Worm (Caenorhabditis elegans) whole organism, L3 larva: Measurements from ENCODE around the gene fbxc-21.

ENCODE experiments used
- R02D3.7 ChIP-seq: fragments of 150-350 bp; optimal IDR thresholded peaks from 2 replicates; lab custom pipeline; 2014; ENCODE audit warnings: missing biosample characterization, missing genetic modification characterization
- ZK546.5 ChIP-seq: sonication (generic microtip); optimal IDR thresholded peaks from 2 replicates; lab custom pipeline; 2017; ENCODE audit warnings: missing biosample characterization, missing genetic modification characterization
- aly-2 ChIP-seq: fragments of 150-350 bp; optimal IDR thresholded peaks from 2 replicates; lab custom pipeline; 2014; ENCODE audit warnings: missing biosample characterization, missing genetic modification characterization
- ama-1 ChIP-seq: fragments of 150-350 bp; optimal IDR thresholded peaks from 2 replicates; lab custom pipeline; 2018
- ceh-16 ChIP-seq: sonication (generic microtip); optimal IDR thresholded peaks from 2 replicates; lab custom pipeline; 2017; ENCODE audit warnings: missing biosample characterization, missing genetic modification characterization
- ceh-28 ChIP-seq: fragments of 150-350 bp; optimal IDR thresholded peaks from 2 replicates; lab custom pipeline; 2014; ENCODE audit warnings: missing biosample characterization, missing genetic modification reagents, missing genetic modification characterization
- ceh-82 ChIP-seq: fragments of 150-350 bp; optimal IDR thresholded peaks from 2 replicates; lab custom pipeline; 2014; ENCODE audit warnings: missing biosample characterization, missing genetic modification characterization
- ceh-9 ChIP-seq: sonication (generic microtip); optimal IDR thresholded peaks from 2 replicates; lab custom pipeline; 2018; ENCODE audit warnings: missing biosample characterization, missing genetic modification characterization
- daf-12 ChIP-seq: fragments of 150-350 bp; optimal IDR thresholded peaks from 2 replicates; lab custom pipeline; 2014; ENCODE audit warnings: missing biosample characterization, missing genetic modification reagents, missing genetic modification characterization
- elt-1 ChIP-seq: fragments of 150-350 bp; optimal IDR thresholded peaks from 2 replicates; lab custom pipeline; 2014; ENCODE audit warnings: missing biosample characterization, missing genetic modification characterization
- elt-3 ChIP-seq, 3 experiments: fragments of 150-350 bp in 1 of 3; sonication (generic microtip) in 2 of 3; optimal IDR thresholded peaks; 2 replicates in 2 of 3; 4 replicates in 1 of 3; lab custom pipeline; 2014 to 2017; ENCODE audit warnings: missing biosample characterization in 3 of 3, missing genetic modification characterization in 3 of 3
- eor-1 ChIP-seq, 2 experiments: fragments of 150-350 bp; optimal IDR thresholded peaks; 2 replicates each; lab custom pipeline; 2014 to 2018; ENCODE audit warnings: missing biosample characterization in 2 of 2, missing genetic modification characterization in 2 of 2
- fkh-10 ChIP-seq: sonication (generic microtip); optimal IDR thresholded peaks from 2 replicates; lab custom pipeline; 2017; ENCODE audit warnings: missing biosample characterization, missing genetic modification reagents, missing genetic modification characterization
- fkh-2 ChIP-seq: fragments of 150-350 bp; optimal IDR thresholded peaks from 2 replicates; lab custom pipeline; 2014; ENCODE audit warnings: missing biosample characterization, missing genetic modification reagents, missing genetic modification characterization
- jun-1 ChIP-seq: fragments of 150-350 bp; optimal IDR thresholded peaks from 2 replicates; lab custom pipeline; 2014; ENCODE audit warnings: missing biosample characterization, missing genetic modification reagents, missing genetic modification characterization
- lin-39 ChIP-seq: fragments of 150-350 bp; optimal IDR thresholded peaks from 2 replicates; lab custom pipeline; 2018; ENCODE audit warnings: missing biosample characterization, missing genetic modification reagents, missing genetic modification characterization
- lsy-12 ChIP-seq: sonication (generic microtip); optimal IDR thresholded peaks from 2 replicates; lab custom pipeline; 2016; ENCODE audit warnings: mild to moderate bottlenecking, missing genetic modification characterization, missing compliant biosample characterization
- mdl-1 ChIP-seq: fragments of 150-350 bp; optimal IDR thresholded peaks from 2 replicates; lab custom pipeline; 2014; ENCODE audit warnings: missing biosample characterization, missing genetic modification characterization
- nfya-1 ChIP-seq: sonication (generic microtip); optimal IDR thresholded peaks from 2 replicates; lab custom pipeline; 2017; ENCODE audit warnings: missing genetic modification characterization, mild to moderate bottlenecking, missing compliant biosample characterization, antibody characterized with exemption, moderate library complexity; ENCODE audit not compliant: insufficient read depth
- nhr-11 ChIP-seq: fragments of 150-350 bp; optimal IDR thresholded peaks from 2 replicates; lab custom pipeline; 2014; ENCODE audit warnings: missing biosample characterization, missing genetic modification characterization
- nhr-23 ChIP-seq: fragments of 150-350 bp; optimal IDR thresholded peaks from 2 replicates; lab custom pipeline; 2014; ENCODE audit warnings: missing biosample characterization, missing genetic modification reagents, missing genetic modification characterization
- nhr-237 ChIP-seq: fragments of 150-350 bp; optimal IDR thresholded peaks from 2 replicates; lab custom pipeline; 2014; ENCODE audit warnings: missing biosample characterization, missing genetic modification characterization
- nhr-25 ChIP-seq: sonication (generic microtip); optimal IDR thresholded peaks from 2 replicates; lab custom pipeline; 2017; ENCODE audit warnings: missing biosample characterization, missing genetic modification characterization
- nhr-28 ChIP-seq: fragments of 150-350 bp; optimal IDR thresholded peaks from 2 replicates; lab custom pipeline; 2014; ENCODE audit warnings: missing biosample characterization, missing genetic modification characterization
- nhr-43 ChIP-seq: sonication (generic microtip); optimal IDR thresholded peaks from 2 replicates; lab custom pipeline; 2016; ENCODE audit warnings: mild to moderate bottlenecking, missing genetic modification characterization, missing compliant biosample characterization; ENCODE audit not compliant: poor library complexity, severe bottlenecking
- nhr-67 ChIP-seq: fragments of 150-350 bp; optimal IDR thresholded peaks from 2 replicates; lab custom pipeline; 2014; ENCODE audit warnings: missing biosample characterization, missing genetic modification characterization
- nhr-77 ChIP-seq: fragments of 150-350 bp; optimal IDR thresholded peaks from 2 replicates; lab custom pipeline; 2014; ENCODE audit warnings: missing biosample characterization, missing genetic modification characterization
- pha-4 ChIP-seq: fragments of 150-350 bp; optimal IDR thresholded peaks from 2 replicates; lab custom pipeline; 2014; ENCODE audit warnings: missing biosample characterization, missing genetic modification reagents, missing genetic modification characterization
- sea-2 ChIP-seq: fragments of 150-350 bp; sonication (generic microtip); optimal IDR thresholded peaks from 4 replicates; lab custom pipeline; 2014; ENCODE audit warnings: missing biosample characterization, missing genetic modification reagents, missing genetic modification characterization
- snpc-4 ChIP-seq: fragments of 150-350 bp; optimal IDR thresholded peaks from 2 replicates; lab custom pipeline; 2014; ENCODE audit warnings: missing biosample characterization, missing genetic modification characterization
- tbx-2 ChIP-seq: sonication (generic microtip); optimal IDR thresholded peaks from 2 replicates; lab custom pipeline; 2016; ENCODE audit warnings: mild to moderate bottlenecking, missing genetic modification characterization, missing compliant biosample characterization
- unc-39 ChIP-seq: sonication (generic microtip); optimal IDR thresholded peaks from 4 replicates; lab custom pipeline; 2017; ENCODE audit warnings: missing biosample characterization, missing genetic modification characterization
- unc-62 ChIP-seq: fragments of 150-350 bp; sonication (generic microtip); optimal IDR thresholded peaks from 4 replicates; lab custom pipeline; 2014; ENCODE audit warnings: missing biosample characterization, missing genetic modification reagents, missing genetic modification characterization
- zag-1 ChIP-seq: fragments of 150-350 bp; optimal IDR thresholded peaks from 2 replicates; lab custom pipeline; 2014; ENCODE audit warnings: missing biosample characterization, missing genetic modification characterization
- ztf-11 ChIP-seq: fragments of 150-350 bp; optimal IDR thresholded peaks from 2 replicates; lab custom pipeline; 2014; ENCODE audit warnings: missing biosample characterization, missing genetic modification characterization
- ztf-4 ChIP-seq: fragments of 150-350 bp; optimal IDR thresholded peaks from 2 replicates; lab custom pipeline; 2014; ENCODE audit warnings: missing biosample characterization, missing genetic modification characterization

The fbxc-21 gene

DNA sequence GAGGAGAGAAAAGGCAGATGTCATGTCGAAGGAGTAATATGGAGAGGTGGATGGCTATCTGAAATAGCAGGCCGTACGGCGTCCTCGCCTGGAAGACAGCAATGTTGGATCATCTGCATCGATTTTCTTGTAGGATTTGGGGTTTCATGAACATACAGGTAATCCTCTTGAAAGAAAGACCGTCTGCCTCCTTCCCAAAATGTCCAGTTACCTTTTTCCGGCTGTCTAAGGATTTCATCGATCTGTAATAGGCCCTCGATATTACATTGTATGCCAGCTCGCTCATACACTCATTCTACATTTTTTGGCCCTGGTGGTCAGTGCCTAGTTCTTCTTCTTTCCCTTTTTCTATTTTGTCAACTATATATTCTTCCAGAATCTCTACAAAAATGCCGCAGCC, 29.7 kb upstream of the fbxc-21 start, which contains the start of the genes fbxb-5 and btb-8:
Gene fbxb-5, minus strand, starts transcription at position 101 of the 400 bp plus-strand sequence.
Gene btb-8, plus strand, starts transcription at position 377 of the 400 bp plus-strand sequence.
- TF ChIP-seq R02D3.7 (tag; lab: Kevin White, UChicago): no peak

DNA sequence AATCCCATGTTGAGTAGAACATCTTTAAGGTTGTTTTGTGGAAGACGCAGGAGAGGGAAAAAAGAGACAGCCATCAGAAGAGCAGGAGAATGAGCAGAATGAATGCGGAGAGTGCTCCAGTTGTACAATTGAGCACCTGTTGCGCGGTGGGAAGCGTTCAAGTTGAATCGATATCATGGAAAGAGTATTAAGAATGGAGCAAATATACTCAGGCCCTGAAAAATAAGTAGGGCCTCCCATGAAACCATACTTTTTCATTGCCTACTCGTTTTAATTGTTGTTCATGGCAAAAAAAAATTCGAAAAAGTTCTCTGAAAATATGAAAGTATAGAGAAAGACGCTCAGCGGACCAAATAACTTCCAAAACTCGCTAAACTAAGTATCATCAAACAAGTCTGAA, 26.4 kb upstream of the fbxc-21 start, which contains the start of gene fbxb-48:
Gene fbxb-48, minus strand, starts transcription at position 101 of the 400 bp plus-strand sequence.
- no peak for TF ChIP-seq ceh-16
- no peak for TF ChIP-seq nhr-43
- no peak for TF ChIP-seq nfya-1 (tag; lab: Kevin White, UChicago)
- no peak for TF ChIP-seq snpc-4 (tag; lab: Kevin White, UChicago)
- no peak for TF ChIP-seq ceh-82 (tag; lab: Kevin White, UChicago)
- TF ChIP-seq nhr-28 (tag; lab: Kevin White, UChicago): no peak
- no peak for TF ChIP-seq tbx-2 (tag; lab: Kevin White, UChicago)
- TF ChIP-seq nhr-77: no peak
- no peak for TF ChIP-seq nhr-25 (tag; lab: Kevin White, UChicago)
- TF ChIP-seq unc-39 (tag; lab: Kevin White, UChicago): no peak
- TF ChIP-seq zag-1 (tag; lab: Kevin White, UChicago): no peak
- TF ChIP-seq unc-62 (GFP tag; lab: Kevin White, UChicago): no peak
- no peak for TF ChIP-seq ZK546.5 (tag; lab: Kevin White, UChicago)
- TF ChIP-seq lin-39: no peak
- TF ChIP-seq sea-2: no peak
- no peak for TF ChIP-seq mdl-1 (tag; lab: Kevin White, UChicago)
- no peak for TF ChIP-seq ztf-11

- TF ChIP-seq sea-2 (no peak), ztf-4 (tag; lab: Kevin White, UChicago) (no peak), ceh-16 (no peak), R02D3.7 (tag; lab: Kevin White, UChicago) (no peak), ceh-28 (tag; lab: Kevin White, UChicago) (no peak), zag-1 (tag; lab: Kevin White, UChicago) (no peak), ama-1 (lab: Kevin White, UChicago) (no peak), lsy-12 (tag; lab: Kevin White, UChicago) (no peak), fkh-10 (no peak), jun-1 (no peak), ceh-82 (tag; lab: Kevin White, UChicago) (no peak), nhr-77 (no peak), ztf-11 (no peak), nhr-11 (tag; lab: Kevin White, UChicago) (no peak), fkh-2 (tag; lab: Kevin White, UChicago) (no peak), nhr-23 (tag; lab: Kevin White, UChicago) (no peak), pha-4 (tag; lab: Kevin White, UChicago) (no peak)
- TF ChIP-seq, all 47 proteins: peak for 0
Measured at ce11 chrII:1714772-1715353, 22.1 kb upstream of the fbxc-21 start, which contains the start of gene btb-6. Gene btb-6, plus strand, starts transcription at chrII:1715303.

DNA sequence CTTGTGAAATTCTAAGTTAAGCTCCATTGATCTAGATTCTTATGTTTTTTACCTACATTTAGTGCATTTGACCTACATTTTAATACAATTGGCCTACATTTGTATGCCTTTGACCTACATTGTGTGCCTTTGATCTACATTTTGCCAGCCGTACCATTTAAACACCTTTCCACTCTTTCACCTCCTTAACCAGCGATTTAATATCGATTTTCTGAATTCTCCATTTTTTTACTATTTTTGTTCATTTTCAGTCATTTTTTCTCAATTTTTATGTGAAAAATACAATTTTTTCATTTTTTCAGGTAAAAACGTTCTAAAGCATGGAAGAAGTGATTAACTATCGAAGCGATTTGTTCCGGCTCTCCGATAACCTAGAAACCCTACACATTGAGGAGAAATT, 20.2 kb upstream of the fbxc-21 start, which contains the start of gene btb-7:
Gene btb-7, plus strand, starts transcription at position 301 of the 400 bp plus-strand sequence.
- TF ChIP-seq nhr-67 (tag; lab: Kevin White, UChicago) (no peak), eor-1 (tag; optimal IDR thresholded peaks at IDR 0.05; lab: Kevin White, UChicago) (no peak), ceh-9 (tag; lab: Kevin White, UChicago) (no peak), ceh-28 (tag; lab: Kevin White, UChicago) (no peak), daf-12 (no peak), lin-39 (no peak), aly-2 (tag; lab: Kevin White, UChicago) (no peak), elt-1 (tag; lab: Kevin White, UChicago) (no peak), snpc-4 (tag; lab: Kevin White, UChicago) (no peak), elt-3 (tag; optimal IDR thresholded peaks at IDR 0.05; lab: Kevin White, UChicago) (no peak), ceh-82 (tag; lab: Kevin White, UChicago) (no peak), jun-1 (no peak), R02D3.7 (tag; lab: Kevin White, UChicago) (no peak), ztf-11 (no peak), nhr-237 (tag; lab: Kevin White, UChicago) (no peak), fkh-2 (tag; lab: Kevin White, UChicago) (no peak), nhr-43 (no peak), ceh-16 (no peak), nhr-23 (tag; lab: Kevin White, UChicago) (no peak)
